Worm (Caenorhabditis elegans) whole organism, dauer: ENCODE data around the gene T12G3.11.

Source experiments
- unc-62 ChIP-seq: sonication (generic microtip); optimal IDR thresholded peaks from 2 replicates; lab custom pipeline; 2017; ENCODE audit warnings: missing biosample characterization, missing genetic modification reagents, missing genetic modification characterization

The T12G3.11 gene

ce11 chrIV:12005090-12005770 lies 24.3 kb downstream of the T12G3.11 start:
- no peak for TF ChIP-seq unc-62

ce11 chrIV:11986407-11986806 lies 43.2 kb downstream of the T12G3.11 start:
- TF ChIP-seq unc-62: no peak
